Worm (Caenorhabditis elegans) whole organism, L3 larva: ENCODE measurements around the gene T20B12.4.

Source experiments
- R02D3.7 ChIP-seq: fragments of 150-350 bp; optimal IDR thresholded peaks from 2 replicates; lab custom pipeline; 2014; ENCODE audit warnings: missing biosample characterization, missing genetic modification characterization
- aly-2 ChIP-seq: fragments of 150-350 bp; optimal IDR thresholded peaks from 2 replicates; lab custom pipeline; 2014; ENCODE audit warnings: missing biosample characterization, missing genetic modification characterization
- ama-1 ChIP-seq: fragments of 150-350 bp; optimal IDR thresholded peaks from 2 replicates; lab custom pipeline; 2018
- ceh-82 ChIP-seq: fragments of 150-350 bp; optimal IDR thresholded peaks from 2 replicates; lab custom pipeline; 2014; ENCODE audit warnings: missing biosample characterization, missing genetic modification characterization
- ceh-9 ChIP-seq: sonication (generic microtip); optimal IDR thresholded peaks from 2 replicates; lab custom pipeline; 2018; ENCODE audit warnings: missing biosample characterization, missing genetic modification characterization
- daf-12 ChIP-seq: fragments of 150-350 bp; optimal IDR thresholded peaks from 2 replicates; lab custom pipeline; 2014; ENCODE audit warnings: missing biosample characterization, missing genetic modification reagents, missing genetic modification characterization
- elt-1 ChIP-seq: fragments of 150-350 bp; optimal IDR thresholded peaks from 2 replicates; lab custom pipeline; 2014; ENCODE audit warnings: missing biosample characterization, missing genetic modification characterization
- elt-2 ChIP-seq: sonication (generic microtip); optimal IDR thresholded peaks from 2 replicates; lab custom pipeline; 2016; ENCODE audit warnings: missing genetic modification reagents, mild to moderate bottlenecking, missing genetic modification characterization, missing compliant biosample characterization
- elt-3 ChIP-seq, 3 experiments: fragments of 150-350 bp in 1 of 3; sonication (generic microtip) in 2 of 3; optimal IDR thresholded peaks; 2 replicates in 2 of 3; 4 replicates in 1 of 3; lab custom pipeline; 2014 to 2017; ENCODE audit warnings: missing biosample characterization in 3 of 3, missing genetic modification characterization in 3 of 3
- eor-1 ChIP-seq, 2 experiments: fragments of 150-350 bp; optimal IDR thresholded peaks; 2 replicates each; lab custom pipeline; 2014 to 2018; ENCODE audit warnings: missing biosample characterization in 2 of 2, missing genetic modification characterization in 2 of 2
- fkh-10 ChIP-seq: sonication (generic microtip); optimal IDR thresholded peaks from 2 replicates; lab custom pipeline; 2017; ENCODE audit warnings: missing biosample characterization, missing genetic modification reagents, missing genetic modification characterization
- fkh-2 ChIP-seq: fragments of 150-350 bp; optimal IDR thresholded peaks from 2 replicates; lab custom pipeline; 2014; ENCODE audit warnings: missing biosample characterization, missing genetic modification reagents, missing genetic modification characterization
- hmg-11 ChIP-seq: sonication (generic microtip); optimal IDR thresholded peaks from 2 replicates; lab custom pipeline; 2016; ENCODE audit warnings: missing genetic modification characterization, missing compliant biosample characterization
- lin-39 ChIP-seq: fragments of 150-350 bp; optimal IDR thresholded peaks from 2 replicates; lab custom pipeline; 2018; ENCODE audit warnings: missing biosample characterization, missing genetic modification reagents, missing genetic modification characterization
- lsy-12 ChIP-seq: sonication (generic microtip); optimal IDR thresholded peaks from 2 replicates; lab custom pipeline; 2016; ENCODE audit warnings: mild to moderate bottlenecking, missing genetic modification characterization, missing compliant biosample characterization
- mdl-1 ChIP-seq: fragments of 150-350 bp; optimal IDR thresholded peaks from 2 replicates; lab custom pipeline; 2014; ENCODE audit warnings: missing biosample characterization, missing genetic modification characterization
- mml-1 ChIP-seq: fragments of 150-350 bp; sonication (generic microtip); optimal IDR thresholded peaks from 3 replicates; lab custom pipeline; 2014; ENCODE audit warnings: missing biosample characterization, missing genetic modification characterization
- nfya-1 ChIP-seq: sonication (generic microtip); optimal IDR thresholded peaks from 2 replicates; lab custom pipeline; 2017; ENCODE audit warnings: missing genetic modification characterization, mild to moderate bottlenecking, missing compliant biosample characterization, antibody characterized with exemption, moderate library complexity; ENCODE audit not compliant: insufficient read depth
- nhr-11 ChIP-seq: fragments of 150-350 bp; optimal IDR thresholded peaks from 2 replicates; lab custom pipeline; 2014; ENCODE audit warnings: missing biosample characterization, missing genetic modification characterization
- nhr-12 ChIP-seq: fragments of 150-350 bp; optimal IDR thresholded peaks from 2 replicates; lab custom pipeline; 2014; ENCODE audit warnings: missing biosample characterization, missing genetic modification characterization
- nhr-23 ChIP-seq: fragments of 150-350 bp; optimal IDR thresholded peaks from 2 replicates; lab custom pipeline; 2014; ENCODE audit warnings: missing biosample characterization, missing genetic modification reagents, missing genetic modification characterization
- nhr-237 ChIP-seq: fragments of 150-350 bp; optimal IDR thresholded peaks from 2 replicates; lab custom pipeline; 2014; ENCODE audit warnings: missing biosample characterization, missing genetic modification characterization
- nhr-25 ChIP-seq: sonication (generic microtip); optimal IDR thresholded peaks from 2 replicates; lab custom pipeline; 2017; ENCODE audit warnings: missing biosample characterization, missing genetic modification characterization
- nhr-28 ChIP-seq: fragments of 150-350 bp; optimal IDR thresholded peaks from 2 replicates; lab custom pipeline; 2014; ENCODE audit warnings: missing biosample characterization, missing genetic modification characterization
- nhr-43 ChIP-seq: sonication (generic microtip); optimal IDR thresholded peaks from 2 replicates; lab custom pipeline; 2016; ENCODE audit warnings: mild to moderate bottlenecking, missing genetic modification characterization, missing compliant biosample characterization; ENCODE audit not compliant: poor library complexity, severe bottlenecking
- nhr-77 ChIP-seq: fragments of 150-350 bp; optimal IDR thresholded peaks from 2 replicates; lab custom pipeline; 2014; ENCODE audit warnings: missing biosample characterization, missing genetic modification characterization
- pha-4 ChIP-seq: fragments of 150-350 bp; optimal IDR thresholded peaks from 2 replicates; lab custom pipeline; 2014; ENCODE audit warnings: missing biosample characterization, missing genetic modification reagents, missing genetic modification characterization
- pqm-1 ChIP-seq: fragments of 150-350 bp; optimal IDR thresholded peaks from 2 replicates; lab custom pipeline; 2017; ENCODE audit warnings: missing biosample characterization, missing genetic modification characterization, inconsistent platforms
- sea-2 ChIP-seq: fragments of 150-350 bp; sonication (generic microtip); optimal IDR thresholded peaks from 4 replicates; lab custom pipeline; 2014; ENCODE audit warnings: missing biosample characterization, missing genetic modification reagents, missing genetic modification characterization
- skn-1 ChIP-seq: fragments of 150-350 bp; optimal IDR thresholded peaks from 2 replicates; lab custom pipeline; 2014; ENCODE audit warnings: missing biosample characterization, missing genetic modification characterization
- snpc-4 ChIP-seq: fragments of 150-350 bp; optimal IDR thresholded peaks from 2 replicates; lab custom pipeline; 2014; ENCODE audit warnings: missing biosample characterization, missing genetic modification characterization
- unc-39 ChIP-seq: sonication (generic microtip); optimal IDR thresholded peaks from 4 replicates; lab custom pipeline; 2017; ENCODE audit warnings: missing biosample characterization, missing genetic modification characterization
- unc-62 ChIP-seq: fragments of 150-350 bp; sonication (generic microtip); optimal IDR thresholded peaks from 4 replicates; lab custom pipeline; 2014; ENCODE audit warnings: missing biosample characterization, missing genetic modification reagents, missing genetic modification characterization
- ztf-11 ChIP-seq: fragments of 150-350 bp; optimal IDR thresholded peaks from 2 replicates; lab custom pipeline; 2014; ENCODE audit warnings: missing biosample characterization, missing genetic modification characterization
- ztf-4 ChIP-seq: fragments of 150-350 bp; optimal IDR thresholded peaks from 2 replicates; lab custom pipeline; 2014; ENCODE audit warnings: missing biosample characterization, missing genetic modification characterization

T20B12.4 gene

ce11 chrIII:7383733-7384132 is 16.2 kb downstream of the T20B12.4 start, which contains the start of gene tbp-1:
Gene tbp-1, plus strand, starts transcription at chrIII:7384033.
- TF ChIP-seq ama-1 (lab: Kevin White, UChicago) = no peak
- TF ChIP-seq mdl-1 (tag; lab: Kevin White, UChicago) = no peak
- TF ChIP-seq elt-3 (tag; optimal IDR thresholded peaks at IDR 0.05; lab: Kevin White, UChicago) = no peak
- no peak for TF ChIP-seq nhr-77
- no peak for TF ChIP-seq nhr-12 (tag; lab: Kevin White, UChicago)
- TF ChIP-seq nhr-11 (tag; lab: Kevin White, UChicago) = no peak
- no peak for TF ChIP-seq aly-2 (tag; lab: Kevin White, UChicago)
- no peak for TF ChIP-seq ceh-9 (tag; lab: Kevin White, UChicago)
- TF ChIP-seq ztf-11 = no peak
- TF ChIP-seq nhr-237 = no peak
- TF ChIP-seq eor-1 (tag; optimal IDR thresholded peaks at IDR 0.05; lab: Kevin White, UChicago) = no peak
- no peak for TF ChIP-seq mml-1 (tag; lab: Kevin White, UChicago)
- no peak for TF ChIP-seq elt-1
- TF ChIP-seq skn-1 = no peak
- TF ChIP-seq, all 47 proteins: peak for 0

- TF ChIP-seq nhr-25 (tag; lab: Kevin White, UChicago) (no peak), eor-1 (tag; optimal IDR thresholded peaks at IDR 0.05; lab: Kevin White, UChicago) (no peak), nhr-237 (no peak), elt-1 (no peak), aly-2 (tag; lab: Kevin White, UChicago) (no peak), nhr-43 (tag; lab: Kevin White, UChicago) (no peak), daf-12 (tag; lab: Kevin White, UChicago) (no peak)
These were observed 18.4 kb downstream of the T20B12.4 start, which contains the start of gene trd-1 for ce11 chrIII:7385929-7386328. Gene trd-1, plus strand, starts transcription at chrIII:7386229.

- TF ChIP-seq lin-39 (tag; lab: Kevin White, UChicago) (peak; percentile 12), mdl-1 (tag; lab: Kevin White, UChicago) (peak; percentile 9), ztf-11 (no peak), ztf-4 (tag; lab: Kevin White, UChicago) (no peak), snpc-4 (tag; lab: Kevin White, UChicago) (peak; percentile 39), unc-39 (tag; lab: Kevin White, UChicago) (no peak), aly-2 (tag; lab: Kevin White, UChicago) (no peak), fkh-2 (no peak), nhr-77 (no peak), nhr-12 (tag; lab: Kevin White, UChicago) (no peak), unc-62 (GFP tag; lab: Kevin White, UChicago) (no peak), lsy-12 (peak; percentile 64), sea-2 (GFP tag; lab: Kevin White, UChicago) (no peak), nfya-1 (tag; lab: Kevin White, UChicago) (peak; percentile 63), elt-2 (tag; lab: Kevin White, UChicago) (peak; percentile 60), pha-4 (peak; percentile 44), pqm-1 (tag; lab: Kevin White, UChicago) (peak; percentile 40), R02D3.7 (tag; lab: Kevin White, UChicago) (no peak), fkh-10 (GFP tag; lab: Kevin White, UChicago) (no peak), nhr-23 (no peak), hmg-11 (peak; percentile 50), nhr-43 (tag; lab: Kevin White, UChicago) (no peak), nhr-28 (tag; lab: Kevin White, UChicago) (no peak)
These were observed 19.8 kb downstream of the T20B12.4 start for ce11 chrIII:7387359-7387758.

- no peak for TF ChIP-seq elt-2 (tag; lab: Kevin White, UChicago)
- TF ChIP-seq snpc-4 (tag; lab: Kevin White, UChicago) = no peak
- TF ChIP-seq ceh-82 (tag; lab: Kevin White, UChicago) = no peak
These were observed 27.8 kb downstream of the T20B12.4 start, which contains the start of gene lgc-50 for ce11 chrIII:7395354-7395753. Gene lgc-50, minus strand, starts transcription at chrIII:7395454.

ce11 chrIII:7397196-7397595 is 29.7 kb downstream of the T20B12.4 start:
- TF ChIP-seq elt-1 (no peak), nfya-1 (tag; lab: Kevin White, UChicago) (peak; percentile 25)
